Fruit fly (Drosophila melanogaster) Kc167 (cell line): Measurements from ENCODE around the gene Cpr72Ea.

Experiments used
- Myc ChIP-seq: fragments of >200 bp; optimal IDR thresholded peaks from 2 replicates; lab custom pipeline; 2017; ENCODE audit warnings: missing external identifiers
- Sin3A ChIP-seq: fragments of >200 bp; optimal IDR thresholded peaks from 2 replicates; lab custom pipeline; 2018; ENCODE audit warnings: missing external identifiers
- h ChIP-seq: fragments of >200 bp; optimal IDR thresholded peaks from 3 replicates; lab custom pipeline; 2018; ENCODE audit warnings: missing external identifiers
- insv ChIP-seq: fragments of >200 bp; optimal IDR thresholded peaks from 3 replicates; lab custom pipeline; 2018; ENCODE audit warnings: missing external identifiers
- psq ChIP-seq: fragments of >200 bp; optimal IDR thresholded peaks from 2 replicates; lab custom pipeline; 2017; ENCODE audit warnings: missing external identifiers
- ttk ChIP-seq: sonication (Bioruptor generic); optimal IDR thresholded peaks from 2 replicates; lab custom pipeline; 2017; ENCODE audit warnings: missing external identifiers

The Cpr72Ea gene

dm6 chr3L:16362119-16362653 lies at the start of gene Cpr72Ea:
TSS of gene Cpr72Ea (plus strand) at chr3L:16362603.
- TF ChIP-seq Myc (lab: Kevin White, UChicago) (no peak), psq (lab: Kevin White, UChicago) (no peak), Sin3A (no peak), h (lab: Kevin White, UChicago) (no peak), insv (no peak), ttk (no peak)

dm6 chr3L:16313985-16314384 lies 48.4 kb upstream of the Cpr72Ea start, which contains the start of gene CG13062:
TSS of gene CG13062 (plus strand) at chr3L:16314285.
- TF ChIP-seq ttk (no peak), Myc (lab: Kevin White, UChicago) (no peak), psq (lab: Kevin White, UChicago) (no peak)

DNA sequence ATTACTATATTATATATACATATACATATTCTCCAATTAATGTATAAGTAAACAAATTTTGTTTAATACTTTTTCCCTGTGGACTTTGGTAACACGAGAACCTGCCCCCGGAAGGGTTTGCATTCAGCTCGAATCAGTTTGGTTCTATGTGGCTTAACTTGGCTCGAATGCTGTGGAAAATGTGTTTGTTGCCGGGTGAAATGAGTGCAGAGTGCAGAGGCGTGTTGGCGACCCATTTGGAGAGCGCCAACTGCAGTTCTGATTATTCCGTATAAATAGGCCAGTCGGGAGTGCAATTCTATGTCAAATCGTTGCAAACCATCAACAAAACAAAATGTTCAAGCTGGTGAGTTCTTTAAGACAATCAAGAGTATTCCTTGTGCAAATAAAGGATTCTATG lies 44.7 kb upstream of the Cpr72Ea start, which contains the start of gene Nplp3:
Nplp3 (plus strand) TSS at position 301 of the 400 bp plus-strand sequence.
- TF ChIP-seq insv (no peak), psq (lab: Kevin White, UChicago) (no peak), h (lab: Kevin White, UChicago) (no peak), Sin3A (no peak), ttk (no peak), Myc (lab: Kevin White, UChicago) (no peak)

- TF ChIP-seq h (lab: Kevin White, UChicago), result no peak
- TF ChIP-seq psq (lab: Kevin White, UChicago), result no peak
- TF ChIP-seq ttk, result no peak
- TF ChIP-seq Sin3A, result no peak
- TF ChIP-seq Myc (lab: Kevin White, UChicago), result no peak
- no peak for TF ChIP-seq insv
These were observed 43.0 kb upstream of the Cpr72Ea start, which contains the start of the genes CG13041 and CG13060 for dm6 chr3L:16319399-16319906. TSS of gene CG13041 (minus strand) at chr3L:16319526. TSS of gene CG13060 (plus strand) at chr3L:16319856.

dm6 chr3L:16321172-16321571 lies 41.2 kb upstream of the Cpr72Ea start, which contains the start of gene CG42718:
TSS of gene CG42718 (minus strand) at chr3L:16321272.
- TF ChIP-seq insv (no peak), ttk (no peak), h (lab: Kevin White, UChicago) (no peak), Sin3A (no peak), psq (lab: Kevin White, UChicago) (no peak), Myc (lab: Kevin White, UChicago) (no peak)

dm6 chr3L:16323372-16323771 lies 39.0 kb upstream of the Cpr72Ea start, which contains the start of gene CG13059:
TSS of gene CG13059 (plus strand) at chr3L:16323672.
- TF ChIP-seq insv (no peak), Sin3A (no peak), ttk (no peak), h (lab: Kevin White, UChicago) (no peak), Myc (lab: Kevin White, UChicago) (no peak), psq (lab: Kevin White, UChicago) (no peak)

DNA sequence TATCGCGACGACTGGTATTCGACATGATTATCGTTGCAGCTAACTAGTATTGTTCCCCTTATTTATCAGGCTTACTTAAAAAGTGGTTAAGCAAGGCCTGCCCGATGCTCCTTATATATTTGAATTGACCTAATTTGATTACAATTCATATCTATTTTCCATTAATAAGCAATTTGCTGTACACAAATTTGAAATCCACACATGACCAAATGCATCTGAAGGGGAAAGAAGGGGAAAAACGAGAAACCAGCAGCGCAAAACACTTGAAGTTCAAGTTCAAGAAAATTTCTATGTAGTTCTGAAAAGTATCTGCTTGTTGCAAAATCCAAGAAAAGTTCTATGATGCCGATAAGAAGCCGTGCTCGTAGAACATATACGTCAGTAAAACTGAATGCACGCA lies 35.7 kb upstream of the Cpr72Ea start, which contains the start of the genes CG13040 and CG13039:
CG13040 (minus strand) TSS at position 101 of the 400 bp plus-strand sequence.
CG13039 (minus strand) TSS at position 106 of the 400 bp plus-strand sequence.
- no peak for TF ChIP-seq Myc (lab: Kevin White, UChicago)

DNA sequence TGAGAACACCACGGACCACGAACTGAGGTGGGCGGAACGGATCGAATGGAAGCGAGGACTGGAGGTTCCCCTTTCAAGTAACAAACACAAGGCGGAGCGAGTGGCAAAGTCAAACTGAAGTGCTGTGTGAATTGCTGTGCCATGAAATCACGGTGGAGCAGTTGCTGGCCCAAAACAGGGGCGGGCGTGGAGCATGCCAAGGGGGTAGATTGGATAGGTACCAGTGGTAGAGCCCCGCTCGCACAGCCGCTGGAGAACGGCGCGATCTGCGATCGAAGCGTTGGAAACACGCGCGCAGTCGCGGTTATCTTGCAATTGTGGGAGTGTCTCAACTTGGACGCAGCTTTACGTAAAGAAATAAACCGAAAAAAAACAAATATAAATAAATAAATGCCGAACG lies 34.6 kb upstream of the Cpr72Ea start, which contains the start of gene CG13038:
CG13038 (minus strand) TSS at position 118 of the 400 bp plus-strand sequence.
- no peak for TF ChIP-seq Sin3A
- TF ChIP-seq Myc (lab: Kevin White, UChicago), result no peak
- TF ChIP-seq ttk, result no peak
- TF ChIP-seq psq (lab: Kevin White, UChicago), result no peak
- no peak for TF ChIP-seq h (lab: Kevin White, UChicago)
- no peak for TF ChIP-seq insv

DNA sequence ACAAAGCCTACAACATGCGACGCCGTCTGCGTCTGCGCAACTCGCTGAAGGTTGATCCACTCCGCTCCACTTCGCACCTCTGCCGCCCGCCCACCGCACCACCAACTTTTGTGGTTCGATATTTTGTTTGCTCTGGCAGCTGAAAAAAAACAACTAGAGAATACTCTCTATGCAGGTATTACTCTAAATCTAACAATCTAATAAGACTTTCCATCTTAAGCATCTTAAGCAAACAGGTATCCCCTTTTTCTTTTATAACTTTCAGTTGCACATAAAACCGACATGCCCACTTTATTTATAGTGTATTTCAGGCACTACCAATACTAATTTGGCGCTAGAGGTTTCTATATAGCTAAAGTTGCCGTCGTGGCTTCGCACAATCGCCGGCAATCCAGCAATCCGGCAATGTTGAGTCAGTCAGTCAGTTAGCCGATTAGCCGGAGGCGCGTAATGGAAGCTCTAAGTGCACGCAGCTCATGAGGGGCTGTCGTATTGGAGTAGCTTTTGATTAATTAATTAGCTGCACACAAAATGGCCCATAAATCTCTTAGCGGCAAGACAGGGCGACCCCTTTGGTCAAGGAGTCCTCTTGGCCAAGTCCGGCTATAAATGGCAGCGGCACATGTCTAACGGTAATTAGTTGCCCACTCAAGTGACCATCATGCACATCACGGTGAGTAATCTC lies 34.1 kb upstream of the Cpr72Ea start, which contains the start of gene CG13058:
CG13058 (plus strand) TSS at position 635 of the 685 bp plus-strand sequence.
- no peak for TF ChIP-seq psq (lab: Kevin White, UChicago)
- TF ChIP-seq insv, result no peak
- no peak for TF ChIP-seq Sin3A
- TF ChIP-seq ttk, result no peak
- TF ChIP-seq h (lab: Kevin White, UChicago), result no peak
- TF ChIP-seq Myc (lab: Kevin White, UChicago), result no peak

- TF ChIP-seq h (lab: Kevin White, UChicago), result no peak
- no peak for TF ChIP-seq Myc (lab: Kevin White, UChicago)
- no peak for TF ChIP-seq psq (lab: Kevin White, UChicago)
- TF ChIP-seq insv, result no peak
- TF ChIP-seq Sin3A, result no peak
These were observed 32.9 kb upstream of the Cpr72Ea start, which contains the start of gene CG33061 for dm6 chr3L:16329495-16329894. TSS of gene CG33061 (plus strand) at chr3L:16329795.

dm6 chr3L:16330740-16331139 lies 31.7 kb upstream of the Cpr72Ea start, which contains the start of gene CG33060:
TSS of gene CG33060 (plus strand) at chr3L:16331040.
- TF ChIP-seq psq (lab: Kevin White, UChicago), result no peak

- no peak for TF ChIP-seq h (lab: Kevin White, UChicago)
- TF ChIP-seq psq (lab: Kevin White, UChicago), result no peak
- TF ChIP-seq Sin3A, result no peak
- no peak for TF ChIP-seq insv
- no peak for TF ChIP-seq ttk
- no peak for TF ChIP-seq Myc (lab: Kevin White, UChicago)
These were observed 30.8 kb upstream of the Cpr72Ea start, which contains the start of gene retinin for dm6 chr3L:16331633-16332032. TSS of gene retinin (plus strand) at chr3L:16331933.
